Fruit fly (Drosophila melanogaster): ENCODE measurements around the gene Mal-B1.

The Mal-B1 gene

dm6 chr2L:11846926-11847325 is at the start of gene Mal-B1:
TSS of gene Mal-B1 (plus strand) at chr2L:11847226.
- no peak for TF ChIP-seq CG17801 (GFP tag; optimal IDR thresholded peaks at IDR 0.05; ENCODE audit: partially characterized antibody)

dm6 chr2L:11804228-11805044 is 42.6 kb upstream of the Mal-B1 start:
- no peak for TF ChIP-seq CG17801 (GFP tag; optimal IDR thresholded peaks at IDR 0.05; ENCODE audit: partially characterized antibody)

- TF ChIP-seq CG17801 (GFP tag; optimal IDR thresholded peaks at IDR 0.05; ENCODE audit: partially characterized antibody), result no peak
Observed at dm6 chr2L:11806022-11806700, 40.9 kb upstream of the Mal-B1 start.

- TF ChIP-seq CG17801 (GFP tag; optimal IDR thresholded peaks at IDR 0.05; ENCODE audit: partially characterized antibody), result peak; percentile 51
Observed at dm6 chr2L:11806701-11807674, 40.0 kb upstream of the Mal-B1 start.

dm6 chr2L:11807697-11808226 is 39.3 kb upstream of the Mal-B1 start:
- peak; percentile 48 for TF ChIP-seq CG17801 (GFP tag; optimal IDR thresholded peaks at IDR 0.05; ENCODE audit: partially characterized antibody)

DNA sequence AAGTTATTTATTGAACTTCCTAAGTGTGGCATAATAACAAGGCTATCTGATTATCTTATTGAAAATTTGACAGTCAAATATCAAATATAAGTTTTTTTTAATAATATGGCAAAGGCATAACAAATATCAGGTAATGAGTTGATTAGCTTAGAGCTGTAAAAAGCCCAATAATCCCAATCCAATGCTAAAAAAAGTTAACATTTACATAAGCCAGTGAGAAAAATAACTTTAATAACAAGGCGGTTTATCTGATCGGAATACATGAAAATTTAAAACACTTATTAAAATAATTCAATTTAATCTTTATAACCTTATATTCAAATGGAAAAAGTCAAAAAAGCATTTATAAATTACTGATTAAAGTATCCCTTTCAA is 38.7 kb upstream of the Mal-B1 start:
- TF ChIP-seq CG17801 (GFP tag; optimal IDR thresholded peaks at IDR 0.05; ENCODE audit: partially characterized antibody), result no peak

DNA sequence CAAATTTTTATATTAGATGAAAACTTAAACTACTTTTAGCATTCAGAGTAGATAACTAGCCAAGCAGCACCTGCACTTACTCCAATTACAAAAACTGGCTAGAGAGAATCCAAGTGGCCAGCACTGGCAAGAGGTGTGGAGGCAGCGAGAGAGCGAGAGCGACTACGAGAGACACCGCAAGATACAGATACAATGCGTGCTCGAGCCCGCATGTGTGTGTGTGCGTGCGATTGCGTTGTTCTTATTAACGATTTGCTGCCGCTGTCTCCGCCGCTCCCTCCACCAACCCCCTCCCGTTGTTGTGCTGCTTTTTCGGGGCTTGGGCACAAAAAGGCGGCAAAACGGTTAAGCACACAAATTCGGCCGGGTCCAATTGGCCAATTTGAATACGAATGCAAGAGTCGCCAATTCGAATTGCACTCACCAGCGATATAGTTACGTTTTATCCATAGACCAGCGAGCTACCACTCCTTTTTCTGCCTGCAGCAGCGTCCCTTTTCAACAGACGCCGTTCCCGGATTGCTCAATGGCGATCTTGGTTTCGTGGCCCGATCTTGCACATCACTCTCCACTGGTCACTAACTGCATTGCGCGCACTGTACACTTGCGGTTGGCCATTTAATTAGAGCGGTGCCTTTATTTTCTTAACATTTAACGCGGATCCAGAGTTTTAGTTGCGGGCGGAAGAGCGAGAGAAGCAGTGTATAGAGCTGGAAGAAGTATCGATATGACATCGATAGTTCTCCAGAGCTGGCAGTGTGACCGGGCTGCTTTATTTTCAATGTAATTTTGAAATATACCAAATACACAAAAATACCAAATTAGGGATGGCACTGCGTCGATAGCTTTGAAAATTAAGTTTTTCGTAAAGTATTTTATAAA is 38.1 kb upstream of the Mal-B1 start, which contains the start of gene crol:
crol (minus strand) TSS at position 737 of the 882 bp plus-strand sequence.
- TF ChIP-seq CG17801 (GFP tag; optimal IDR thresholded peaks at IDR 0.05; ENCODE audit: partially characterized antibody), result no peak

DNA sequence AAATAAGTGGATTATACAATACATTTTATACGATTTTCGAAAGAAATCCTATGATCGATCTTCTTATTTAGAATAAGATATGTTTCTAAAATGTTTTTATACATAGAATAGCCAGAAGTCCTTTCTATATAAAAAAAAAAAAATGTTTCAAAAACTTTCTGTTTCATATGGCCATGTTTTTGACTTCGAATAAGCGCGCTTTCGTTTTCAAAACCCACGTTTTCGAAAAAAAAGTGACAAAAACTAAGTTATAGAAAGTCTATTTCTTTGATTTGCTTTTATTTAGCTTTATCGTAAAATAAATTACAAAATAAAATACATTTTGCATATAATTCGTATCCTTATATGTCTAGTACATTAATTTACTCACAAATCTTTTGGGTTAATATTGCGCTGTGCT is 37.2 kb upstream of the Mal-B1 start:
- TF ChIP-seq CG17801 (GFP tag; optimal IDR thresholded peaks at IDR 0.05; ENCODE audit: partially characterized antibody), result no peak

- no peak for TF ChIP-seq CG17801 (GFP tag; optimal IDR thresholded peaks at IDR 0.05; ENCODE audit: partially characterized antibody)
Observed at dm6 chr2L:11812781-11813664, 34.0 kb upstream of the Mal-B1 start.

DNA sequence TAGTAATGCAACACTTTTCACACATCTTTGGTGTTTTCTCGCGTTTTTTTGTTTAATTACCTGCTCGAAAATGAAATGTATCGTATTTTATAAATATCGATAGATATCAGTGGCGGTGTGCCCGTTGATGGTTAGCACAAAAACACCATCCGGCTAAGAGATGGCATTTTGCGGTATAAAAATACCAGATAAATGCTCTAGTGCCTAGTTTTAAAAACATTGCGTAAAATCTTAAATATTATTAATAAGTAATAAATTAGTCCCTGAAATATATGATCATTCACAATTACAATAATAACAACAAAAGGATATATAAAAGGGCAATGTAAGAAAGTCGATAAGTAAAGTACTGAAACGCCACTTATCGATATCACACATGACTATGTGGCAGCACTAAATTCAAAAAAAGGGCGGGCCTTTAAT is 33.4 kb upstream of the Mal-B1 start, which contains the start of gene CycY:
CycY (minus strand) TSS at position 116 of the 423 bp plus-strand sequence.
- TF ChIP-seq CG17801 (GFP tag; optimal IDR thresholded peaks at IDR 0.05; ENCODE audit: partially characterized antibody), result no peak

- no peak for TF ChIP-seq CG17801 (GFP tag; optimal IDR thresholded peaks at IDR 0.05; ENCODE audit: partially characterized antibody)
Observed at dm6 chr2L:11816376-11816775, 30.6 kb upstream of the Mal-B1 start.

- TF ChIP-seq CG17801 (GFP tag; optimal IDR thresholded peaks at IDR 0.05; ENCODE audit: partially characterized antibody), result no peak
Observed at dm6 chr2L:11823470-11824162, 23.4 kb upstream of the Mal-B1 start.

Measured in ovary, adult (tissue).